Fruit fly (Drosophila melanogaster) whole organism, wandering third instar larva: ENCODE measurements around the gene CG46397.

ENCODE experiments used
- Abd-B ChIP-seq: fragments of >200 bp; optimal IDR thresholded peaks from 2 replicates; lab custom pipeline; 2017; ENCODE audit warnings: missing biosample characterization, missing genetic modification characterization
- CG32264 ChIP-seq: fragments of 200-800 bp; sonication (Bioruptor generic); optimal IDR thresholded peaks from 2 replicates; lab custom pipeline; 2016; ENCODE audit warnings: missing biosample characterization, missing genetic modification characterization
- CG9705 ChIP-seq: fragments of 200-800 bp; sonication (Bioruptor generic); optimal IDR thresholded peaks from 2 replicates; lab custom pipeline; 2018; ENCODE audit warnings: missing biosample characterization, mild to moderate bottlenecking, missing genetic modification characterization
- CrebA ChIP-seq: fragments of 200-800 bp; sonication (Bioruptor generic); optimal IDR thresholded peaks from 2 replicates; lab custom pipeline; 2016; ENCODE audit warnings: missing biosample characterization, mild to moderate bottlenecking, missing genetic modification characterization, borderline replicate concordance
- Dfd ChIP-seq: fragments of >200 bp; optimal IDR thresholded peaks from 2 replicates; lab custom pipeline; 2017; ENCODE audit warnings: missing biosample characterization, missing genetic modification characterization
- Dif ChIP-seq: fragments of 200-275, 200-300 bp; sonication (Bioruptor generic); optimal IDR thresholded peaks from 2 replicates; lab custom pipeline; 2018; ENCODE audit warnings: missing biosample characterization, missing genetic modification characterization; ENCODE audit not compliant: partially characterized antibody
- HLH106 ChIP-seq: fragments of 200-800 bp; optimal IDR thresholded peaks from 3 replicates; lab custom pipeline; 2019; ENCODE audit warnings: missing biosample characterization, mild to moderate bottlenecking, missing genetic modification characterization, moderate library complexity
- Hnf4 ChIP-seq: fragments of 200-800 bp; sonication (Bioruptor generic); optimal IDR thresholded peaks from 2 replicates; lab custom pipeline; 2016; ENCODE audit warnings: missing biosample characterization, mild to moderate bottlenecking, missing genetic modification characterization
- Hr83 ChIP-seq: fragments of 200-300 bp; sonication (Bioruptor generic); optimal IDR thresholded peaks from 2 replicates; lab custom pipeline; 2016; ENCODE audit warnings: missing biosample characterization, mild to moderate bottlenecking, missing genetic modification characterization, moderate library complexity; ENCODE audit not compliant: poor library complexity, severe bottlenecking
- Jra ChIP-seq: sonication (Bioruptor generic); optimal IDR thresholded peaks from 2 replicates; lab custom pipeline; 2016; ENCODE audit warnings: missing biosample characterization, missing genetic modification characterization
- Mio ChIP-seq: sonication (Bioruptor generic); optimal IDR thresholded peaks from 2 replicates; lab custom pipeline; 2016; ENCODE audit warnings: missing biosample characterization, missing genetic modification characterization
- Myc ChIP-seq: fragments of >200 bp; optimal IDR thresholded peaks from 2 replicates; lab custom pipeline; 2017
- OdsH ChIP-seq: fragments of 200-800 bp; sonication (Bioruptor generic); optimal IDR thresholded peaks from 2 replicates; lab custom pipeline; 2016; ENCODE audit warnings: missing biosample characterization, mild to moderate bottlenecking, missing genetic modification characterization
- Rel ChIP-seq, 2 experiments: fragments of 200-800 bp; sonication (Bioruptor generic) in 1 of 2; optimal IDR thresholded peaks; 2 replicates in 1 of 2; 3 replicates in 1 of 2; lab custom pipeline; 2016 to 2019; ENCODE audit warnings: mild to moderate bottlenecking in 2 of 2, missing biosample characterization in 2 of 2, missing genetic modification characterization in 2 of 2, moderate library complexity in 1 of 2
- Sp1 ChIP-seq: fragments of 200-800 bp; sonication (Bioruptor generic); optimal IDR thresholded peaks from 3 replicates; lab custom pipeline; 2019; ENCODE audit warnings: missing biosample characterization, mild to moderate bottlenecking, missing genetic modification characterization, moderate library complexity
- Vsx2 ChIP-seq: fragments of 200-300, 225-300 bp; sonication (Bioruptor generic); optimal IDR thresholded peaks from 2 replicates; lab custom pipeline; 2018; ENCODE audit warnings: missing biosample characterization, missing genetic modification characterization; ENCODE audit not compliant: partially characterized antibody
- br ChIP-seq: fragments of 200-800 bp; sonication (Bioruptor generic); optimal IDR thresholded peaks from 2 replicates; lab custom pipeline; 2016; ENCODE audit warnings: missing biosample characterization, missing genetic modification characterization
- brk ChIP-seq: fragments of 200-800 bp; sonication (Bioruptor generic); optimal IDR thresholded peaks from 2 replicates; lab custom pipeline; 2016; ENCODE audit warnings: missing biosample characterization, mild to moderate bottlenecking, missing genetic modification characterization
- dl ChIP-seq, 2 experiments: fragments of 175-275, 200-275 bp in 1 of 2; fragments of 200-275 bp in 1 of 2; sonication (Bioruptor generic); optimal IDR thresholded peaks; lab custom pipeline; 2018; ENCODE audit warnings: mild to moderate bottlenecking in 2 of 2, missing biosample characterization in 2 of 2, missing genetic modification characterization in 2 of 2, moderate library complexity in 2 of 2; ENCODE audit not compliant: partially characterized antibody in 2 of 2, insufficient read depth in 1 of 2
- dmrt93B ChIP-seq: fragments of 200-800 bp; sonication (Bioruptor generic); optimal IDR thresholded peaks from 2 replicates; lab custom pipeline; 2018; ENCODE audit warnings: missing biosample characterization, mild to moderate bottlenecking, missing genetic modification characterization
- dsf ChIP-seq: sonication (Bioruptor generic); optimal IDR thresholded peaks from 2 replicates; lab custom pipeline; 2016; ENCODE audit warnings: missing biosample characterization, missing genetic modification characterization, borderline replicate concordance
- ey ChIP-seq: fragments of 200-800 bp; sonication (Bioruptor generic); optimal IDR thresholded peaks from 2 replicates; lab custom pipeline; 2016; ENCODE audit warnings: missing biosample characterization, missing genetic modification characterization
- foxo ChIP-seq, 2 experiments: fragments of 200-800 bp; sonication (Bioruptor generic); optimal IDR thresholded peaks; 2 replicates in 1 of 2; 3 replicates in 1 of 2; lab custom pipeline; 2016 to 2017; ENCODE audit warnings: missing biosample characterization in 2 of 2, missing genetic modification characterization in 2 of 2
- fru ChIP-seq: fragments of 200-800 bp; sonication (Bioruptor generic); optimal IDR thresholded peaks from 3 replicates; lab custom pipeline; 2016; ENCODE audit warnings: missing biosample characterization, mild to moderate bottlenecking, missing genetic modification characterization
- h ChIP-seq: fragments of 200-800 bp; sonication (Bioruptor generic); optimal IDR thresholded peaks from 3 replicates; lab custom pipeline; 2016; ENCODE audit warnings: missing biosample characterization, mild to moderate bottlenecking, missing genetic modification characterization
- lola ChIP-seq: fragments of >200 bp; optimal IDR thresholded peaks from 2 replicates; lab custom pipeline; 2017; ENCODE audit warnings: missing biosample characterization, missing genetic modification characterization
- psq ChIP-seq: fragments of 200-800 bp; sonication (Bioruptor generic); optimal IDR thresholded peaks from 3 replicates; lab custom pipeline; 2017; ENCODE audit warnings: missing biosample characterization, mild to moderate bottlenecking, missing genetic modification characterization, moderate library complexity
- rgr ChIP-seq: fragments of 200-800 bp; sonication (Bioruptor generic); optimal IDR thresholded peaks from 3 replicates; lab custom pipeline; 2016; ENCODE audit warnings: missing biosample characterization, mild to moderate bottlenecking, missing genetic modification characterization
- tai ChIP-seq: sonication (Bioruptor generic); optimal IDR thresholded peaks from 2 replicates; lab custom pipeline; 2016; ENCODE audit warnings: missing biosample characterization, missing genetic modification characterization
- usp ChIP-seq: fragments of >200 bp; optimal IDR thresholded peaks from 2 replicates; lab custom pipeline; 2017; ENCODE audit warnings: missing biosample characterization, missing genetic modification characterization
- woc ChIP-seq: sonication (Bioruptor generic); optimal IDR thresholded peaks from 2 replicates; lab custom pipeline; 2016; ENCODE audit warnings: missing biosample characterization, mild to moderate bottlenecking, missing genetic modification characterization

CG46397 gene

DNA sequence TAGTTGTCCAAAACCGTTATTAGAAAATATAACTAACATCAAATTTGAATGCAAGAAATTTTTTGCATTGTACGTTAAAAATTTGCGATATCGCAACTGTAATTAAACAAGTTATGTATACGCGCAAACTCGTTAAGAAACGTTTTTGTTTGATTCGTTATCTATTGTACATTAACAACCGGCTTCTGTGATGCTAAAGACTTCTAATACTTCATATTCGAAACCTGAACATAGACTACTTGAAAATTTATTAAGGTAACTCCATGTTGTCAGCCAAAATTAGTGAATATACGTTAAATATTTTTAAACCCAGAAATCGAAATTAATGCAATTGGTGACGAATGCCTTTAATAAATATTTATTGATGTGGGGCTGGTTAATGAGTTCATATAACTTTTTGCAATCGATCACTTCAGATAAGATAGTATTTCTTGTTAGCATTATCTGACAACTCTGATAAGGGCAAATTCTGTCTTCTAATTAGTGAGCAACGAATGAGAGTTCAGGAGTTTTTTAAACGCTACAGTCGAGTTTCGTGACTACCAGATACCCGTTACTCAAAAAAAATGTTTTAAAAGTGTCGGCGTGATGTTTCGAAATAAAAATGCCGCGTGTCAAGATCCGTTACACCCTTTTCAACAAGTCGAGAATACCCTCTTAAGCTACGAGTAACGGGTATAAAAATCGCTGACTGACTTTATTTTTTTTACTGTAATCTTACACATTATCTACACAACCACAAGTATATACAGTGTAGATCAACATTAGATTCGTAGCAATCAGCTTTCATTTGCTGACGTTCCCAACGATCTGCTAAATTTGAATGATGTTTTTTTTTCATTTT, 5.3 kb downstream of the CG46397 start:
- TF ChIP-seq psq (GFP tag; lab: Kevin White, UChicago) (peak; percentile 48), dsf (GFP tag; lab: Kevin White, UChicago) (no peak), Mio (no peak), lola (GFP tag; lab: Kevin White, UChicago) (no peak), Vsx2 (GFP tag; lab: Kevin White, UChicago) (peak; percentile 49), Dif (GFP tag; lab: Kevin White, UChicago) (peak; percentile 81), ey (GFP tag; lab: Kevin White, UChicago) (peak; percentile 70), Jra (GFP tag; lab: Kevin White, UChicago) (no peak), OdsH (peak; percentile 67), CG9705 (GFP tag; lab: Kevin White, UChicago) (no peak), HLH106 (tag; lab: Kevin White, UChicago) (peak; percentile 45), br (GFP tag; lab: Kevin White, UChicago) (peak; percentile 68), Sp1 (GFP tag; lab: Kevin White, UChicago) (peak; percentile 68), CrebA (GFP tag; lab: Kevin White, UChicago) (peak; percentile 79), Hnf4 (peak; percentile 4), rgr (GFP tag; lab: Kevin White, UChicago) (peak; percentile 74), h (GFP tag; lab: Kevin White, UChicago) (peak; percentile 75), fru (peak; percentile 71), woc (GFP tag; lab: Kevin White, UChicago) (peak; percentile 48), Abd-B (GFP tag; lab: Kevin White, UChicago) (no peak), foxo (GFP tag; optimal IDR thresholded peaks at IDR 0.05; lab: Kevin White, UChicago) (peak in 1 of 2 experiments; percentile 76), Dfd (no peak), tai (GFP tag; lab: Kevin White, UChicago) (peak; percentile 25)

- TF ChIP-seq dmrt93B (no peak), dsf (GFP tag; lab: Kevin White, UChicago) (no peak), psq (GFP tag; lab: Kevin White, UChicago) (no peak), Myc (lab: Kevin White, UChicago) (no peak), Rel (GFP tag; optimal IDR thresholded peaks at IDR 0.05; lab: Kevin White, UChicago) (no peak), Rel (tag; optimal IDR thresholded peaks at IDR 0.05; lab: Kevin White, UChicago) (no peak), Hr83 (GFP tag; lab: Kevin White, UChicago) (no peak), CG9705 (GFP tag; lab: Kevin White, UChicago) (no peak), ey (GFP tag; lab: Kevin White, UChicago) (no peak), brk (no peak), CG32264 (no peak)
Observed at dm6 chr2L:8955597-8956335, 8.7 kb downstream of the CG46397 start.

- TF ChIP-seq brk (no peak), Jra (GFP tag; lab: Kevin White, UChicago) (no peak), usp (GFP tag; lab: Kevin White, UChicago) (no peak), Hr83 (GFP tag; lab: Kevin White, UChicago) (no peak), Hnf4 (no peak), Vsx2 (GFP tag; lab: Kevin White, UChicago) (no peak), Rel (GFP tag; optimal IDR thresholded peaks at IDR 0.05; lab: Kevin White, UChicago) (no peak), Rel (tag; optimal IDR thresholded peaks at IDR 0.05; lab: Kevin White, UChicago) (peak; percentile 16), br (GFP tag; lab: Kevin White, UChicago) (no peak)
- TF ChIP-seq, all 38 proteins: peak for 1
Observed at dm6 chr2L:8956336-8956726, 9.3 kb downstream of the CG46397 start.

DNA sequence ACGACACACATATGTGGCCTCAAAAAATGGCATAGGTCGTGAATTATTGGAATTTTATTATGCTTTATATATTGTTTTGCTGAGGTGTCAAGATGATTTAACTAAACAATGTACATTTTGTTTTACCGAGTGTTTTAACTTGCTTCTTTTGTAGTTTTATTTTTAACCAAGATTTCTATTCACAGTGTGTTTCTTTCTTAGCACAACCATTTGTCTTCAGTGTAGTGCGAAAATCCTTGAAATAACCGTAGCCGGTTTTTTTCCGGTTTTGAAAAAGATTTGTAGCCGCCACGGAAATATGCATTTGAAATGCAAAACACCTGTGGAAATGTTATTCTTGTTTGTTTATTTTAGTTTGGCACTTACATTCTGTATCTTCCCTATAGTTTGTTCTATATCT, 10.1 kb downstream of the CG46397 start:
- TF ChIP-seq Rel (GFP tag; optimal IDR thresholded peaks at IDR 0.05; lab: Kevin White, UChicago) (no peak), Rel (tag; optimal IDR thresholded peaks at IDR 0.05; lab: Kevin White, UChicago) (no peak), dl (GFP tag; optimal IDR thresholded peaks at IDR 0.05; lab: Kevin White, UChicago; ENCODE audit: insufficient read depth in 1 of 2, partially characterized antibody in 2 of 2) (no peak), Dif (GFP tag; lab: Kevin White, UChicago) (no peak), Sp1 (GFP tag; lab: Kevin White, UChicago) (no peak), Myc (lab: Kevin White, UChicago) (no peak)
